Worm (Caenorhabditis elegans) whole organism, L4 larva: ENCODE results near the gene hars-1.

ENCODE experiments used
- F49E8.2 ChIP-seq: sonication (generic microtip); optimal IDR thresholded peaks from 2 replicates; lab custom pipeline; 2016; ENCODE audit warnings: missing compliant biosample characterization, mild to moderate bottlenecking, missing genetic modification characterization, borderline replicate concordance
- R02D3.7 ChIP-seq: fragments of 150-350 bp; sonication (generic microtip); optimal IDR thresholded peaks from 3 replicates; lab custom pipeline; 2014; ENCODE audit warnings: missing biosample characterization, missing genetic modification characterization
- aha-1 ChIP-seq: fragments of 150-350 bp; peaks from one replicate; lab custom pipeline; 2014; ENCODE audit warnings: missing biosample characterization, missing genetic modification characterization
- ama-1 ChIP-seq: fragments of 150-350 bp; optimal IDR thresholded peaks from 2 replicates; lab custom pipeline; 2014; ENCODE audit warnings: inconsistent platforms, mixed read lengths
- ceh-28 ChIP-seq: fragments of 150-350 bp; optimal IDR thresholded peaks from 2 replicates; lab custom pipeline; 2014; ENCODE audit warnings: missing biosample characterization, missing genetic modification reagents, missing genetic modification characterization
- ceh-82 ChIP-seq: sonication (generic microtip); optimal IDR thresholded peaks from 2 replicates; lab custom pipeline; 2017; ENCODE audit warnings: missing biosample characterization, missing genetic modification characterization
- ces-1 ChIP-seq: fragments of 150-350 bp; sonication (generic microtip); optimal IDR thresholded peaks from 4 replicates; lab custom pipeline; 2014; ENCODE audit warnings: missing biosample characterization, missing genetic modification reagents, missing genetic modification characterization
- egl-43 ChIP-seq: fragments of 200-800 bp; sonication (Bioruptor generic); IDR thresholded peaks from 2 replicates; pipeline ENCODE4 v1.3.6; 2022; ENCODE audit warnings: missing genetic modification reagents, missing genetic modification characterization, missing compliant biosample characterization
- hlh-11 ChIP-seq: fragments of 200-800 bp; sonication (Bioruptor generic); optimal IDR thresholded peaks from 2 replicates; lab custom pipeline; 2018; ENCODE audit warnings: mild to moderate bottlenecking, missing genetic modification characterization, missing compliant biosample characterization
- jun-1 ChIP-seq: fragments of 150-350 bp; optimal IDR thresholded peaks from 2 replicates; lab custom pipeline; 2014; ENCODE audit warnings: missing biosample characterization, missing genetic modification reagents, missing genetic modification characterization
- lir-3 ChIP-seq: sonication (generic microtip); optimal IDR thresholded peaks from 2 replicates; lab custom pipeline; 2016; ENCODE audit warnings: mild to moderate bottlenecking, missing genetic modification characterization, missing compliant biosample characterization
- unc-62 ChIP-seq, 3 experiments: fragments of 150-350 bp in 1 of 3; sonication (generic microtip); optimal IDR thresholded peaks in 2 of 3; peaks in 1 of 3; 1 replicate in 1 of 3; 2 replicates in 2 of 3; lab custom pipeline; 2014 to 2017; ENCODE audit warnings: missing biosample characterization in 3 of 3, missing genetic modification characterization in 3 of 3, missing genetic modification reagents in 3 of 3, missing genotype in 1 of 3
- zag-1 ChIP-seq: fragments of 150-350 bp; optimal IDR thresholded peaks from 2 replicates; lab custom pipeline; 2014; ENCODE audit warnings: missing biosample characterization, missing genetic modification characterization

- TF ChIP-seq ceh-28 (no peak), lir-3 (tag; lab: Kevin White, UChicago) (no peak), aha-1 (peak; percentile 97), hlh-11 (tag; lab: Kevin White, UChicago) (peak; percentile 28), ces-1 (GFP tag; lab: Kevin White, UChicago) (no peak), ceh-82 (no peak), unc-62 (GFP tag; optimal IDR thresholded peaks at IDR 0.05 in 1 of 2; lab: Kevin White, UChicago) (no peak), unc-62 (tag; optimal IDR thresholded peaks at IDR 0.05; lab: Kevin White, UChicago) (no peak), ama-1 (lab: Kevin White, UChicago) (no peak), egl-43 (GFP tag; lab: Robert Waterston, UW) (peak; percentile 68; the same call in 1 of the 2 replicates), F49E8.2 (tag; lab: Kevin White, UChicago) (no peak), zag-1 (tag; lab: Kevin White, UChicago) (no peak), jun-1 (no peak), R02D3.7 (tag; lab: Kevin White, UChicago) (no peak)
These were observed 41.7 kb upstream of the hars-1 start for ce11 chrIV:10817030-10817429.
